Fruit fly (Drosophila melanogaster) whole organism, pupa: Measurements from ENCODE around the gene CG12998.
A peak's percentile ranks its signal among the peaks of the same experiment; 100 is the strongest.

Experiments used
- CG10348 ChIP-seq: fragments of 200-800 bp; sonication (Bioruptor generic); IDR thresholded peaks from 2 replicates; pipeline ENCODE4 v1.3.6; 2022; ENCODE audit warnings: missing biosample characterization, missing genetic modification characterization
- CG12605 ChIP-seq: fragments of 200-800 bp; sonication (Bioruptor generic); IDR thresholded peaks from 2 replicates; pipeline ENCODE4 v1.3.6; 2022; ENCODE audit warnings: missing biosample characterization, missing genetic modification characterization
- CG13204 ChIP-seq: fragments of 200-800 bp; sonication (Bioruptor generic); optimal IDR thresholded peaks from 2 replicates; lab custom pipeline; 2018; ENCODE audit warnings: missing biosample characterization, mild to moderate bottlenecking, missing genetic modification characterization, moderate library complexity
- CG14655 ChIP-seq: fragments of 200-800 bp; sonication (Bioruptor generic); optimal IDR thresholded peaks from 3 replicates; lab custom pipeline; 2017; ENCODE audit warnings: mild to moderate bottlenecking, missing biosample characterization, missing genetic modification reagents, missing genetic modification characterization
- CG15710 ChIP-seq: fragments of 200-800 bp; sonication (Bioruptor generic); optimal IDR thresholded peaks from 2 replicates; lab custom pipeline; 2018; ENCODE audit warnings: missing biosample characterization, mild to moderate bottlenecking, missing genetic modification characterization, moderate library complexity
- CG17806 ChIP-seq: fragments of 200-800 bp; sonication (Bioruptor generic); optimal IDR thresholded peaks from 2 replicates; lab custom pipeline; 2018; ENCODE audit warnings: missing biosample characterization, mild to moderate bottlenecking, missing genetic modification characterization, moderate library complexity
- CG32121 ChIP-seq: fragments of 200-800 bp; sonication (Bioruptor generic); IDR thresholded peaks from 2 replicates; pipeline ENCODE4 v1.3.6; 2022; ENCODE audit warnings: missing biosample characterization, missing genetic modification characterization
- CG34367 ChIP-seq: fragments of 200-800 bp; sonication (Bioruptor generic); optimal IDR thresholded peaks from 2 replicates; lab custom pipeline; 2018; ENCODE audit warnings: missing biosample characterization, mild to moderate bottlenecking, missing genetic modification characterization
- CG4496 ChIP-seq: fragments of 200-800 bp; sonication (Bioruptor generic); IDR thresholded peaks from 3 replicates; pipeline ENCODE4 v1.3.6; 2022; ENCODE audit warnings: missing biosample characterization, missing genetic modification characterization
- CG8301 ChIP-seq: fragments of 200-800 bp; sonication (Bioruptor generic); optimal IDR thresholded peaks from 2 replicates; lab custom pipeline; 2018; ENCODE audit warnings: missing biosample characterization, mild to moderate bottlenecking, missing genetic modification characterization
- CG9948 ChIP-seq: fragments of 200-800 bp; sonication (Bioruptor generic); optimal IDR thresholded peaks from 2 replicates; lab custom pipeline; 2018; ENCODE audit warnings: missing biosample characterization, mild to moderate bottlenecking, missing genetic modification characterization, moderate library complexity
- D1 ChIP-seq: fragments of 200-800 bp; sonication (Bioruptor generic); optimal IDR thresholded peaks from 2 replicates; lab custom pipeline; 2018; ENCODE audit warnings: missing biosample characterization, mild to moderate bottlenecking, missing genetic modification characterization, moderate library complexity
- EcR ChIP-seq: fragments of 200-800 bp; sonication (Bioruptor generic); optimal IDR thresholded peaks from 3 replicates; lab custom pipeline; 2019; ENCODE audit warnings: missing biosample characterization, missing genetic modification characterization, mild to moderate bottlenecking, moderate library complexity, missing genetic modification reagents
- fd96Ca ChIP-seq: fragments of 200-800 bp; sonication (Bioruptor generic); IDR thresholded peaks from 3 replicates; pipeline ENCODE4 v1.3.6; 2022; ENCODE audit warnings: missing biosample characterization, missing genetic modification characterization
- gl ChIP-seq: fragments of 200-800 bp; sonication (Bioruptor generic); optimal IDR thresholded peaks from 2 replicates; lab custom pipeline; 2018; ENCODE audit warnings: missing biosample characterization, mild to moderate bottlenecking, missing genetic modification characterization
- rn ChIP-seq: fragments of 200-800 bp; sonication (Bioruptor generic); IDR thresholded peaks from 2 replicates; pipeline ENCODE4 v1.3.6; 2022; ENCODE audit warnings: missing biosample characterization, missing genetic modification characterization

The CG12998 gene

dm6 chrX:17244854-17245253, 26.4 kb downstream of the CG12998 start, which contains the start of gene CG8915:
CG8915 (minus strand) TSS chrX:17245001.
- no peak for TF ChIP-seq CG34367
- TF ChIP-seq rn (GFP tag; lab: Robert Waterston, UW): no peak
- no peak for TF ChIP-seq fd96Ca (GFP tag; lab: Robert Waterston, UW)
- no peak for TF ChIP-seq CG8301 (tag; lab: Kevin White, UChicago)
- no peak for TF ChIP-seq gl (tag; lab: Kevin White, UChicago)
- TF ChIP-seq CG12605 (GFP tag; lab: Robert Waterston, UW): no peak
- no peak for TF ChIP-seq CG10348 (GFP tag; lab: Robert Waterston, UW)

DNA sequence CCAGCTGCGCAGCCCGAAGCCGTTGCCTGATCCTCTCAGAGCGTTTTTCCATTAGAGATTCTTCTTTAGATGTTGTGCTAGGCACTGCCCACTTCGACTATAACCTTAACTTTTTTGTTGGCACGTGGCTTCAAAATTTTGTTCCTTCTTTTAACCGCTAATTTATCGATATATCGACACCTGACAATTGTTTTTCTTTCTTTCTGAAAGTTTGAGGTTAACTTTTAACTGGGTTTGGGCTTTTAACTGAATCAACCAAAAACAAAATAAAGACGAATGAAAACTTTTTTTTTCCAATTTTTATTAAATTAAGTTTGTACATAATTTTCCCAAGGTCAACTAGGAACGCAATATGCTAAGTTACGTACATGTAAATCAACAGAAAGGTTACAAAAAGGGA, 28.4 kb downstream of the CG12998 start, which contains the start of gene CG42854:
Gene CG42854, minus strand, starts transcription at position 101 of the 400 bp plus-strand sequence.
- TF ChIP-seq CG14655: no peak
- no peak for TF ChIP-seq CG15710
- no peak for TF ChIP-seq CG10348 (GFP tag; lab: Robert Waterston, UW)
- TF ChIP-seq rn (GFP tag; lab: Robert Waterston, UW): no peak
- TF ChIP-seq CG4496: no peak

- no peak for TF ChIP-seq CG17806
- no peak for TF ChIP-seq fd96Ca (GFP tag; lab: Robert Waterston, UW)
- no peak for TF ChIP-seq CG34367
- TF ChIP-seq CG15710: no peak
- no peak for TF ChIP-seq CG32121
Observed at dm6 chrX:17249326-17249725, 30.9 kb downstream of the CG12998 start, which contains the start of gene CG8675. CG8675 (minus strand) TSS chrX:17249502.

- TF ChIP-seq CG13204 (no peak), CG34367 (no peak), CG14655 (peak; percentile 24), EcR (no peak), CG9948 (tag; lab: Kevin White, UChicago) (no peak)
Observed at dm6 chrX:17254094-17254493, 35.6 kb downstream of the CG12998 start.

dm6 chrX:17255677-17256076, 37.2 kb downstream of the CG12998 start:
- no peak for TF ChIP-seq CG32121

dm6 chrX:17262049-17262448, 43.6 kb downstream of the CG12998 start:
- no peak for TF ChIP-seq CG15710

- no peak for TF ChIP-seq gl (tag; lab: Kevin White, UChicago)
- TF ChIP-seq D1 (tag; lab: Kevin White, UChicago): no peak
- no peak for TF ChIP-seq EcR
Observed at dm6 chrX:17265402-17266028, 47.0 kb downstream of the CG12998 start.
